Worm (Caenorhabditis elegans) whole organism, L2 larva: Measurements from ENCODE around the gene idpc-1.

ENCODE experiments used
- C34F6.9 ChIP-seq: fragments of 150-350 bp; optimal IDR thresholded peaks from 2 replicates; lab custom pipeline; 2014; ENCODE audit warnings: missing biosample characterization, missing genetic modification characterization
- F13H6.1 ChIP-seq: sonication (generic microtip); optimal IDR thresholded peaks from 2 replicates; lab custom pipeline; 2016; ENCODE audit warnings: missing genetic modification characterization, missing compliant biosample characterization
- R02D3.7 ChIP-seq: fragments of 150-350 bp; optimal IDR thresholded peaks from 2 replicates; lab custom pipeline; 2014; ENCODE audit warnings: missing biosample characterization, missing genetic modification characterization
- ZK546.5 ChIP-seq: sonication (generic microtip); optimal IDR thresholded peaks from 2 replicates; lab custom pipeline; 2017; ENCODE audit warnings: missing biosample characterization, missing genetic modification characterization
- alr-1 ChIP-seq: fragments of 150-350 bp; optimal IDR thresholded peaks from 2 replicates; lab custom pipeline; 2014; ENCODE audit warnings: missing biosample characterization, missing genetic modification characterization
- aly-2 ChIP-seq: fragments of 150-350 bp; optimal IDR thresholded peaks from 2 replicates; lab custom pipeline; 2014; ENCODE audit warnings: missing biosample characterization, missing genetic modification characterization
- ama-1 ChIP-seq: fragments of 150-350 bp; optimal IDR thresholded peaks from 2 replicates; lab custom pipeline; 2018; ENCODE audit warnings: inconsistent platforms
- blmp-1 ChIP-seq: sonication (generic microtip); optimal IDR thresholded peaks from 2 replicates; lab custom pipeline; 2017; ENCODE audit warnings: missing genetic modification characterization, mild to moderate bottlenecking, missing compliant biosample characterization, antibody characterized with exemption, moderate library complexity; ENCODE audit not compliant: insufficient read depth
- ceh-16 ChIP-seq: fragments of 150-350 bp; optimal IDR thresholded peaks from 2 replicates; lab custom pipeline; 2014; ENCODE audit warnings: missing biosample characterization, missing genetic modification characterization
- egl-27 ChIP-seq: sonication (generic microtip); optimal IDR thresholded peaks from 3 replicates; lab custom pipeline; 2017; ENCODE audit warnings: missing biosample characterization, missing genetic modification reagents, missing genetic modification characterization
- elt-1 ChIP-seq: fragments of 150-350 bp; optimal IDR thresholded peaks from 2 replicates; lab custom pipeline; 2014; ENCODE audit warnings: missing biosample characterization, missing genetic modification characterization
- elt-3 ChIP-seq: sonication (generic microtip); optimal IDR thresholded peaks from 2 replicates; lab custom pipeline; 2017; ENCODE audit warnings: missing biosample characterization, missing genetic modification characterization
- fos-1 ChIP-seq: fragments of 150-350 bp; optimal IDR thresholded peaks from 2 replicates; lab custom pipeline; 2014; ENCODE audit warnings: missing biosample characterization, missing genetic modification characterization
- gmeb-1 ChIP-seq: fragments of 150-350 bp; optimal IDR thresholded peaks from 2 replicates; lab custom pipeline; 2014; ENCODE audit warnings: missing biosample characterization, missing genetic modification characterization
- lin-11 ChIP-seq: fragments of 150-350 bp; sonication (generic microtip); optimal IDR thresholded peaks from 2 replicates; lab custom pipeline; 2014; ENCODE audit warnings: missing biosample characterization, missing genetic modification characterization, inconsistent platforms, mixed read lengths
- lsy-2 ChIP-seq, 2 experiments: fragments of 150-350 bp in 1 of 2; sonication (generic microtip) in 1 of 2; optimal IDR thresholded peaks; 2 replicates each; lab custom pipeline; 2014 to 2017; ENCODE audit warnings: missing biosample characterization in 2 of 2, missing genetic modification characterization in 2 of 2
- mab-5 ChIP-seq: fragments of 150-350 bp; optimal IDR thresholded peaks from 2 replicates; lab custom pipeline; 2014; ENCODE audit warnings: missing biosample characterization, missing genetic modification characterization
- mbf-1 ChIP-seq: sonication (generic microtip); optimal IDR thresholded peaks from 2 replicates; lab custom pipeline; 2017; ENCODE audit warnings: missing biosample characterization, missing genetic modification characterization
- mdl-1 ChIP-seq, 2 experiments: fragments of 150-350 bp in 1 of 2; sonication (generic microtip) in 1 of 2; optimal IDR thresholded peaks; 2 replicates each; lab custom pipeline; 2017; ENCODE audit warnings: missing biosample characterization in 2 of 2, missing genetic modification characterization in 2 of 2
- nhr-10 ChIP-seq: sonication (generic microtip); optimal IDR thresholded peaks from 2 replicates; lab custom pipeline; 2017; ENCODE audit warnings: missing biosample characterization, missing genetic modification characterization
- nhr-11 ChIP-seq: fragments of 150-350 bp; optimal IDR thresholded peaks from 2 replicates; lab custom pipeline; 2014; ENCODE audit warnings: missing biosample characterization, missing genetic modification characterization
- nhr-12 ChIP-seq: fragments of 150-350 bp; optimal IDR thresholded peaks from 2 replicates; lab custom pipeline; 2014; ENCODE audit warnings: missing biosample characterization, missing genetic modification characterization
- nhr-129 ChIP-seq: fragments of 150-350 bp; optimal IDR thresholded peaks from 2 replicates; lab custom pipeline; 2014; ENCODE audit warnings: missing biosample characterization, missing genetic modification characterization
- nhr-23 ChIP-seq: fragments of 150-350 bp; optimal IDR thresholded peaks from 2 replicates; lab custom pipeline; 2014; ENCODE audit warnings: missing biosample characterization, missing genetic modification reagents, missing genetic modification characterization
- nhr-25 ChIP-seq: fragments of 150-350 bp; sonication (generic microtip); optimal IDR thresholded peaks from 3 replicates; lab custom pipeline; 2014; ENCODE audit warnings: missing biosample characterization, missing genetic modification characterization
- nhr-6 ChIP-seq: fragments of 150-350 bp; optimal IDR thresholded peaks from 2 replicates; lab custom pipeline; 2014; ENCODE audit warnings: missing biosample characterization, missing genetic modification characterization
- nhr-77 ChIP-seq: fragments of 150-350 bp; optimal IDR thresholded peaks from 2 replicates; lab custom pipeline; 2014; ENCODE audit warnings: missing biosample characterization, missing genetic modification characterization
- sem-4 ChIP-seq: fragments of 150-350 bp; optimal IDR thresholded peaks from 2 replicates; lab custom pipeline; 2014; ENCODE audit warnings: missing biosample characterization, missing genetic modification reagents, missing genetic modification characterization
- skn-1 ChIP-seq: sonication (generic microtip); optimal IDR thresholded peaks from 2 replicates; lab custom pipeline; 2017; ENCODE audit warnings: missing biosample characterization, missing genetic modification characterization
- sma-3 ChIP-seq: sonication (generic microtip); optimal IDR thresholded peaks from 2 replicates; lab custom pipeline; 2016; ENCODE audit warnings: missing genetic modification reagents, missing genetic modification characterization, missing compliant biosample characterization
- unc-39 ChIP-seq: fragments of 150-350 bp; optimal IDR thresholded peaks from 2 replicates; lab custom pipeline; 2014; ENCODE audit warnings: missing biosample characterization, missing genetic modification characterization
- unc-62 ChIP-seq: fragments of 150-350 bp; optimal IDR thresholded peaks from 2 replicates; lab custom pipeline; 2014; ENCODE audit warnings: missing biosample characterization, missing genetic modification reagents, missing genetic modification characterization
- zag-1 ChIP-seq: fragments of 150-350 bp; optimal IDR thresholded peaks from 2 replicates; lab custom pipeline; 2014; ENCODE audit warnings: missing biosample characterization, missing genetic modification characterization
- ztf-1 ChIP-seq: fragments of 200-800 bp; sonication (Bioruptor generic); conservative IDR thresholded peaks from 2 replicates; pipeline ENCODE4 v1.3.6; 2022; ENCODE audit warnings: missing genetic modification characterization, missing compliant biosample characterization
- ztf-11 ChIP-seq: sonication (generic microtip); optimal IDR thresholded peaks from 2 replicates; lab custom pipeline; 2017; ENCODE audit warnings: missing biosample characterization, missing genetic modification characterization
- ztf-4 ChIP-seq: fragments of 150-350 bp; optimal IDR thresholded peaks from 2 replicates; lab custom pipeline; 2014; ENCODE audit warnings: missing biosample characterization, missing genetic modification characterization

Gene idpc-1

ce11 chrIII:11381922-11382321 is 45.1 kb upstream of the idpc-1 start, which contains the start of gene subs-4:
Gene subs-4 (plus strand): TSS chrIII:11382222.
- TF ChIP-seq alr-1 (tag; lab: Kevin White, UChicago) (no peak), R02D3.7 (tag; lab: Kevin White, UChicago) (no peak), ztf-11 (no peak), nhr-77 (tag; lab: Kevin White, UChicago) (no peak), mbf-1 (tag; lab: Kevin White, UChicago) (no peak), ama-1 (lab: Kevin White, UChicago) (no peak), unc-62 (GFP tag; lab: Kevin White, UChicago) (no peak), sem-4 (tag; lab: Kevin White, UChicago) (no peak), nhr-23 (tag; lab: Kevin White, UChicago) (no peak), nhr-25 (tag; lab: Kevin White, UChicago) (no peak), gmeb-1 (no peak), zag-1 (tag; lab: Kevin White, UChicago) (no peak), sma-3 (GFP tag; lab: Kevin White, UChicago) (no peak), elt-1 (tag; lab: Kevin White, UChicago) (no peak), nhr-12 (tag; lab: Kevin White, UChicago) (no peak), mdl-1 (tag; optimal IDR thresholded peaks at IDR 0.05; lab: Kevin White, UChicago) (no peak), ztf-4 (tag; lab: Kevin White, UChicago) (no peak), lin-11 (no peak)

- TF ChIP-seq egl-27 (tag; lab: Kevin White, UChicago) (no peak), unc-62 (GFP tag; lab: Kevin White, UChicago) (no peak), elt-1 (tag; lab: Kevin White, UChicago) (no peak), skn-1 (tag; lab: Kevin White, UChicago) (no peak), zag-1 (tag; lab: Kevin White, UChicago) (no peak), C34F6.9 (tag; lab: Kevin White, UChicago) (no peak), lsy-2 (tag; optimal IDR thresholded peaks at IDR 0.05; lab: Kevin White, UChicago) (no peak), aly-2 (tag; lab: Kevin White, UChicago) (no peak), ceh-16 (tag; lab: Kevin White, UChicago) (no peak), nhr-12 (tag; lab: Kevin White, UChicago) (no peak), nhr-11 (no peak), gmeb-1 (no peak), blmp-1 (no peak), nhr-77 (tag; lab: Kevin White, UChicago) (no peak), nhr-6 (tag; lab: Kevin White, UChicago) (no peak), ama-1 (lab: Kevin White, UChicago) (no peak), ztf-1 (no peak), ztf-4 (tag; lab: Kevin White, UChicago) (no peak), nhr-25 (tag; lab: Kevin White, UChicago) (no peak), alr-1 (tag; lab: Kevin White, UChicago) (no peak)
Measured at ce11 chrIII:11389384-11389783, 37.6 kb upstream of the idpc-1 start.

ce11 chrIII:11390832-11391231 is 36.2 kb upstream of the idpc-1 start:
- TF ChIP-seq nhr-10 (tag; lab: Kevin White, UChicago): no peak
- no peak for TF ChIP-seq F13H6.1 (tag; lab: Kevin White, UChicago)
- no peak for TF ChIP-seq unc-39 (tag; lab: Kevin White, UChicago)
- no peak for TF ChIP-seq fos-1 (tag; lab: Kevin White, UChicago)
- TF ChIP-seq elt-3 (tag; lab: Kevin White, UChicago): no peak
- TF ChIP-seq nhr-6 (tag; lab: Kevin White, UChicago): no peak
- TF ChIP-seq skn-1 (tag; lab: Kevin White, UChicago): no peak
- no peak for TF ChIP-seq lsy-2 (tag; optimal IDR thresholded peaks at IDR 0.05; lab: Kevin White, UChicago)
- TF ChIP-seq ceh-16 (tag; lab: Kevin White, UChicago): no peak
- no peak for TF ChIP-seq ZK546.5 (tag; lab: Kevin White, UChicago)
- no peak for TF ChIP-seq nhr-129 (tag; lab: Kevin White, UChicago)
- no peak for TF ChIP-seq mab-5 (tag; lab: Kevin White, UChicago)
